Worm (Caenorhabditis elegans) whole organism, late embryonic: ENCODE data around the gene dig-1.

Source experiments
- C08G9.2 ChIP-seq: sonication (generic microtip); optimal IDR thresholded peaks from 2 replicates; lab custom pipeline; 2016; ENCODE audit warnings: mild to moderate bottlenecking, missing genetic modification characterization, moderate library complexity, missing compliant biosample characterization
- K02D7.2 ChIP-seq: sonication (generic microtip); optimal IDR thresholded peaks from 2 replicates; lab custom pipeline; 2017; ENCODE audit warnings: mild to moderate bottlenecking, missing genetic modification characterization, missing compliant biosample characterization
- T23F11.4 ChIP-seq: fragments of 200-800 bp; sonication (Bioruptor generic); optimal IDR thresholded peaks from 2 replicates; lab custom pipeline; 2018; ENCODE audit warnings: mild to moderate bottlenecking, missing genetic modification characterization, missing compliant biosample characterization
- Y22D7AL.16 ChIP-seq: sonication (generic microtip); optimal IDR thresholded peaks from 2 replicates; lab custom pipeline; 2016; ENCODE audit warnings: missing genetic modification characterization, missing compliant biosample characterization
- ahr-1 ChIP-seq: sonication (generic microtip); optimal IDR thresholded peaks from 2 replicates; lab custom pipeline; 2016; ENCODE audit warnings: missing genetic modification characterization, missing compliant biosample characterization
- ceh-18 ChIP-seq: sonication (generic microtip); optimal IDR thresholded peaks from 2 replicates; lab custom pipeline; 2016; ENCODE audit warnings: missing genetic modification characterization, missing compliant biosample characterization
- ceh-19 ChIP-seq: fragments of 200-800 bp; sonication (Bioruptor generic); optimal IDR thresholded peaks from 2 replicates; lab custom pipeline; 2018; ENCODE audit warnings: mild to moderate bottlenecking, missing genetic modification characterization, missing compliant biosample characterization
- ceh-2 ChIP-seq: sonication (generic microtip); optimal IDR thresholded peaks from 2 replicates; lab custom pipeline; 2016; ENCODE audit warnings: missing genotype, missing genetic modification characterization, missing compliant biosample characterization
- ceh-22 ChIP-seq: sonication (generic microtip); optimal IDR thresholded peaks from 2 replicates; lab custom pipeline; 2017; ENCODE audit warnings: missing biosample characterization, missing genetic modification characterization
- ceh-24 ChIP-seq: sonication (generic microtip); optimal IDR thresholded peaks from 2 replicates; lab custom pipeline; 2016; ENCODE audit warnings: mild to moderate bottlenecking, missing genetic modification characterization, missing compliant biosample characterization
- ceh-31 ChIP-seq: sonication (generic microtip); optimal IDR thresholded peaks from 2 replicates; lab custom pipeline; 2016; ENCODE audit warnings: missing genetic modification characterization, missing compliant biosample characterization
- ceh-45 ChIP-seq: fragments of 200-800 bp; sonication (Bioruptor generic); IDR thresholded peaks from 2 replicates; pipeline ENCODE4 v1.3.6; 2022; ENCODE audit warnings: missing genetic modification reagents, missing genetic modification characterization, missing compliant biosample characterization
- ceh-48 ChIP-seq: sonication (generic microtip); optimal IDR thresholded peaks from 2 replicates; lab custom pipeline; 2016; ENCODE audit warnings: missing genetic modification characterization, inconsistent platforms, missing compliant biosample characterization
- ceh-6 ChIP-seq: fragments of 200-800 bp; sonication (Bioruptor generic); optimal IDR thresholded peaks from 2 replicates; lab custom pipeline; 2018; ENCODE audit warnings: mild to moderate bottlenecking, missing genetic modification characterization, missing compliant biosample characterization
- ceh-9 ChIP-seq: sonication (generic microtip); optimal IDR thresholded peaks from 2 replicates; lab custom pipeline; 2016; ENCODE audit warnings: mild to moderate bottlenecking, missing genetic modification characterization, inconsistent platforms, missing compliant biosample characterization
- dmd-4 ChIP-seq: sonication (generic microtip); optimal IDR thresholded peaks from 2 replicates; lab custom pipeline; 2016; ENCODE audit warnings: borderline replicate concordance, missing genetic modification characterization, missing compliant biosample characterization
- elt-4 ChIP-seq: sonication (generic microtip); optimal IDR thresholded peaks from 2 replicates; lab custom pipeline; 2016; ENCODE audit warnings: missing genetic modification characterization, missing compliant biosample characterization
- ets-4 ChIP-seq: sonication (generic microtip); optimal IDR thresholded peaks from 2 replicates; lab custom pipeline; 2016; ENCODE audit warnings: missing genetic modification characterization, missing compliant biosample characterization
- eyg-1 ChIP-seq: sonication (generic microtip); optimal IDR thresholded peaks from 2 replicates; lab custom pipeline; 2016; ENCODE audit warnings: missing genotype, missing genetic modification characterization, missing compliant biosample characterization
- fax-1 ChIP-seq: sonication (generic microtip); optimal IDR thresholded peaks from 2 replicates; lab custom pipeline; 2016; ENCODE audit warnings: missing genotype, missing genetic modification characterization, missing compliant biosample characterization
- fkh-10 ChIP-seq: fragments of 150-350 bp; optimal IDR thresholded peaks from 2 replicates; lab custom pipeline; 2014; ENCODE audit warnings: missing biosample characterization, missing genetic modification reagents, missing genetic modification characterization
- fkh-6 ChIP-seq: sonication (generic microtip); optimal IDR thresholded peaks from 2 replicates; lab custom pipeline; 2016; ENCODE audit warnings: missing genetic modification characterization, missing compliant biosample characterization
- gmeb-2 ChIP-seq: sonication (generic microtip); optimal IDR thresholded peaks from 2 replicates; lab custom pipeline; 2016; ENCODE audit warnings: missing genetic modification characterization, inconsistent platforms, missing compliant biosample characterization
- hlh-13 ChIP-seq: fragments of 200-800 bp; sonication (Bioruptor generic); optimal IDR thresholded peaks from 2 replicates; lab custom pipeline; 2018; ENCODE audit warnings: mild to moderate bottlenecking, missing genetic modification characterization, missing compliant biosample characterization
- hlh-6 ChIP-seq: sonication (generic microtip); optimal IDR thresholded peaks from 2 replicates; lab custom pipeline; 2016; ENCODE audit warnings: missing genotype, missing genetic modification characterization, missing compliant biosample characterization
- lin-11 ChIP-seq: fragments of 200-800 bp; sonication (Bioruptor generic); optimal IDR thresholded peaks from 2 replicates; lab custom pipeline; 2018; ENCODE audit warnings: mild to moderate bottlenecking, missing genetic modification characterization, missing compliant biosample characterization
- madf-2 ChIP-seq: sonication (generic microtip); optimal IDR thresholded peaks from 2 replicates; lab custom pipeline; 2017; ENCODE audit warnings: missing genetic modification characterization, missing compliant biosample characterization
- nhr-11 ChIP-seq: fragments of 150-350 bp; optimal IDR thresholded peaks from 2 replicates; lab custom pipeline; 2014; ENCODE audit warnings: missing biosample characterization, missing genetic modification characterization
- npax-4 ChIP-seq: sonication (generic microtip); optimal IDR thresholded peaks from 2 replicates; lab custom pipeline; 2016; ENCODE audit warnings: missing genetic modification characterization, missing compliant biosample characterization
- odd-2 ChIP-seq: sonication (generic microtip); optimal IDR thresholded peaks from 2 replicates; lab custom pipeline; 2017; ENCODE audit warnings: antibody characterized with exemption, mild to moderate bottlenecking, missing genetic modification characterization, missing compliant biosample characterization
- pax-1 ChIP-seq: fragments of 150-350 bp; optimal IDR thresholded peaks from 2 replicates; lab custom pipeline; 2014; ENCODE audit warnings: missing biosample characterization, missing genetic modification characterization
- pha-2 ChIP-seq: sonication (generic microtip); optimal IDR thresholded peaks from 2 replicates; lab custom pipeline; 2017; ENCODE audit warnings: mild to moderate bottlenecking, missing genetic modification characterization, missing compliant biosample characterization
- pha-4 ChIP-seq: fragments of 150-350 bp; optimal IDR thresholded peaks from 2 replicates; lab custom pipeline; 2018; ENCODE audit warnings: missing biosample characterization, missing genetic modification reagents, missing genetic modification characterization
- sox-2 ChIP-seq: fragments of 200-800 bp; sonication (Bioruptor generic); IDR thresholded peaks from 2 replicates; pipeline ENCODE4 v1.3.6; 2022; ENCODE audit warnings: missing genetic modification reagents, missing genetic modification characterization, missing compliant biosample characterization
- sox-4 ChIP-seq: sonication (generic microtip); optimal IDR thresholded peaks from 2 replicates; lab custom pipeline; 2017; ENCODE audit warnings: mild to moderate bottlenecking, missing genetic modification characterization, inconsistent platforms, missing compliant biosample characterization
- tbx-2 ChIP-seq: sonication (generic microtip); optimal IDR thresholded peaks from 2 replicates; lab custom pipeline; 2016; ENCODE audit warnings: missing genetic modification characterization, missing compliant biosample characterization
- tbx-7 ChIP-seq: sonication (generic microtip); optimal IDR thresholded peaks from 2 replicates; lab custom pipeline; 2016; ENCODE audit warnings: missing genotype, missing genetic modification characterization, missing compliant biosample characterization
- ttx-3 ChIP-seq: sonication (generic microtip); optimal IDR thresholded peaks from 2 replicates; lab custom pipeline; 2016; ENCODE audit warnings: missing genetic modification reagents, missing genetic modification characterization, missing compliant biosample characterization
- unc-42 ChIP-seq: sonication (generic microtip); optimal IDR thresholded peaks from 2 replicates; lab custom pipeline; 2016; ENCODE audit warnings: missing genotype, missing genetic modification characterization, missing compliant biosample characterization
- unc-86 ChIP-seq: sonication (generic microtip); optimal IDR thresholded peaks from 2 replicates; lab custom pipeline; 2016; ENCODE audit warnings: missing genetic modification characterization, missing compliant biosample characterization

The dig-1 gene

ce11 chrIII:6805397-6805796, 59.3 kb downstream of the dig-1 start (continued):
- TF ChIP-seq pax-1 (tag; lab: Kevin White, UChicago) (no peak), Y22D7AL.16 (no peak), gmeb-2 (tag; lab: Kevin White, UChicago) (peak; percentile 44), odd-2 (tag; lab: Kevin White, UChicago) (no peak), ceh-19 (GFP tag; lab: Kevin White, UChicago) (no peak), lin-11 (tag; lab: Kevin White, UChicago) (peak; percentile 18), ceh-2 (no peak), hlh-13 (GFP tag; lab: Kevin White, UChicago) (no peak), ahr-1 (tag; lab: Kevin White, UChicago) (no peak), madf-2 (tag; lab: Kevin White, UChicago) (peak; percentile 13), hlh-6 (tag; lab: Kevin White, UChicago) (no peak), eyg-1 (tag; lab: Kevin White, UChicago) (no peak), ttx-3 (tag; lab: Kevin White, UChicago) (peak; percentile 35), ceh-48 (tag; lab: Kevin White, UChicago) (no peak), ceh-6 (GFP tag; lab: Kevin White, UChicago) (peak; percentile 41), unc-42 (tag; lab: Kevin White, UChicago) (no peak), tbx-7 (tag; lab: Kevin White, UChicago) (no peak), fkh-10 (GFP tag; lab: Kevin White, UChicago) (no peak), pha-2 (tag; lab: Kevin White, UChicago) (peak; percentile 29), ceh-45 (peak; percentile 60; the same call in 1 of the 2 replicates), sox-4 (peak; percentile 33), pha-4 (tag; lab: Kevin White, UChicago) (no peak), ceh-22 (tag; lab: Kevin White, UChicago) (no peak), C08G9.2 (tag; lab: Kevin White, UChicago) (peak; percentile 34), nhr-11 (no peak), elt-4 (tag; lab: Kevin White, UChicago) (no peak)

- no peak for TF ChIP-seq tbx-7 (tag; lab: Kevin White, UChicago)
- no peak for TF ChIP-seq sox-4
- no peak for TF ChIP-seq pax-1 (tag; lab: Kevin White, UChicago)
- TF ChIP-seq fkh-6 (tag; lab: Kevin White, UChicago): no peak
- no peak for TF ChIP-seq ahr-1 (tag; lab: Kevin White, UChicago)
- TF ChIP-seq tbx-2 (tag; lab: Kevin White, UChicago): no peak
- TF ChIP-seq K02D7.2 (tag; lab: Kevin White, UChicago): no peak
- TF ChIP-seq ceh-24 (tag; lab: Kevin White, UChicago): no peak
- no peak for TF ChIP-seq unc-86
- no peak for TF ChIP-seq ceh-31 (tag; lab: Kevin White, UChicago)
- TF ChIP-seq fax-1: no peak
- TF ChIP-seq dmd-4: no peak
- no peak for TF ChIP-seq Y22D7AL.16
- no peak for TF ChIP-seq ceh-18 (tag; lab: Kevin White, UChicago)
- no peak for TF ChIP-seq npax-4 (tag; lab: Kevin White, UChicago)
Observed at ce11 chrIII:6816930-6817329, 70.8 kb downstream of the dig-1 start, which contains the start of gene F28F5.4. Gene F28F5.4 (minus strand): TSS chrIII:6817033.

DNA sequence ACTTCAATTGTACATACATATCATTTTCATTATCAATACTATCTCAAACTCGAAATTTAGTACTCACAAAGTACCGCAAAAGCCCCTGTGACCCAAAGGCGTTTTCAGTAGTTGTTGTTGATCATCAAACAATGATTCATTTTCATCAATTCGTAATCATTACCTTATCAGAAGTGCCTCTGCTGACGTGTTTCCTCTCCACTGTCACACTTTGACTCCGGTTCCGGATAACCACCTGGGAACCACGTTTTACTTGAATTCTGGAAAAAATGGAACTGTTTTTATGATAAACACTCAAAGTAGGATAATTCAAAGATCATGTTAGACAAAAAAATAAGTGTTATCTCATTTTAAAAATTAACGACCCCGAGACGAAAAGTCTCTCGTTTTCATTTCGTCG, 71.9 kb downstream of the dig-1 start:
- TF ChIP-seq ceh-24 (tag; lab: Kevin White, UChicago) (no peak), ets-4 (tag; lab: Kevin White, UChicago) (no peak), sox-2 (GFP tag; lab: Robert Waterston, UW) (no peak), odd-2 (tag; lab: Kevin White, UChicago) (no peak), T23F11.4 (GFP tag; lab: Kevin White, UChicago) (no peak), pha-2 (tag; lab: Kevin White, UChicago) (no peak), ceh-9 (tag; lab: Kevin White, UChicago) (no peak)
- TF ChIP-seq, all 69 proteins: peak for 0
